Worm (Caenorhabditis elegans): ENCODE results near the gene C05C10.8.

ce11 chrII:9914999-9915398 lies 2.8 kb downstream of the C05C10.8 start, which contains the start of gene F26C11.3:
- TF ChIP-seq rpc-1 (optimal IDR thresholded peaks at IDR 0.05), result no peak
- TF ChIP-seq rpc-1 (tag; optimal IDR thresholded peaks at IDR 0.05), result no peak
- no peak for TF ChIP-seq nfya-1 (tag; optimal IDR thresholded peaks at IDR 0.05; ENCODE audit: borderline replicate concordance, insufficient read depth)
- TF ChIP-seq unc-130 (GFP tag; optimal IDR thresholded peaks at IDR 0.05), result no peak
- no peak for TF ChIP-seq egrh-3 (GFP tag; IDR thresholded peaks at IDR 0.05)
- TF ChIP-seq ama-1 (optimal IDR thresholded peaks at IDR 0.05), result no peak
- TF ChIP-seq ama-1 (GFP tag; optimal IDR thresholded peaks at IDR 0.05), result no peak
- TF ChIP-seq snpc-4 (GFP tag; optimal IDR thresholded peaks at IDR 0.05), result no peak
- no peak for TF ChIP-seq snpc-4 (tag; optimal IDR thresholded peaks at IDR 0.05)
- TF ChIP-seq akir-1 (GFP tag; optimal IDR thresholded peaks at IDR 0.05), result no peak
- TF ChIP-seq zim-3 (tag; optimal IDR thresholded peaks at IDR 0.05), result no peak
